Worm (Caenorhabditis elegans) whole organism, L4 larva: Measurements from ENCODE around the gene lips-7.

ENCODE experiments used
- F10B5.3 ChIP-seq: sonication (generic microtip); optimal IDR thresholded peaks from 2 replicates; lab custom pipeline; 2016; ENCODE audit warnings: mild to moderate bottlenecking, missing genetic modification characterization, missing compliant biosample characterization
- F44E2.7 ChIP-seq: fragments of 200-800 bp; sonication (Bioruptor generic); IDR thresholded peaks from 2 replicates; pipeline ENCODE4 v2.1.2; 2022; ENCODE audit warnings: missing genetic modification characterization, missing compliant biosample characterization
- R02D3.7 ChIP-seq: fragments of 150-350 bp; sonication (generic microtip); optimal IDR thresholded peaks from 3 replicates; lab custom pipeline; 2014; ENCODE audit warnings: missing biosample characterization, missing genetic modification characterization
- T26A8.4 ChIP-seq: fragments of 200-800 bp; sonication (Bioruptor generic); IDR thresholded peaks from 2 replicates; pipeline ENCODE4 v1.3.6; 2022; ENCODE audit warnings: missing genetic modification characterization, missing compliant biosample characterization
- Y105C5A.15 ChIP-seq: fragments of 200-800 bp; sonication (Bioruptor generic); IDR thresholded peaks from 2 replicates; pipeline ENCODE4 v1.3.6; 2022; ENCODE audit warnings: missing genetic modification characterization, missing compliant biosample characterization
- Y48G9A.11 ChIP-seq: fragments of 200-800 bp; sonication (Bioruptor generic); IDR thresholded peaks from 2 replicates; pipeline ENCODE4 v1.3.6; 2022; ENCODE audit warnings: missing genetic modification reagents, missing genetic modification characterization, missing compliant biosample characterization
- Y5F2A.4 ChIP-seq: fragments of 200-800 bp; sonication (Bioruptor generic); optimal IDR thresholded peaks from 2 replicates; lab custom pipeline; 2018; ENCODE audit warnings: mild to moderate bottlenecking, missing genetic modification characterization, missing compliant biosample characterization
- ZK337.2 ChIP-seq: fragments of 200-800 bp; sonication (Bioruptor generic); IDR thresholded peaks from 2 replicates; pipeline ENCODE4 v1.3.6; 2022; ENCODE audit warnings: missing genetic modification reagents, missing genetic modification characterization, missing compliant biosample characterization
- ceh-20 ChIP-seq: fragments of 200-800 bp; sonication (Bioruptor generic); IDR thresholded peaks from 2 replicates; pipeline ENCODE4 v1.3.6; 2022; ENCODE audit warnings: missing genetic modification reagents, missing genetic modification characterization, missing compliant biosample characterization
- ceh-28 ChIP-seq: fragments of 150-350 bp; optimal IDR thresholded peaks from 2 replicates; lab custom pipeline; 2014; ENCODE audit warnings: missing biosample characterization, missing genetic modification reagents, missing genetic modification characterization
- ceh-32 ChIP-seq: sonication (generic microtip); optimal IDR thresholded peaks from 2 replicates; lab custom pipeline; 2016; ENCODE audit warnings: mild to moderate bottlenecking, missing genetic modification characterization, missing compliant biosample characterization; ENCODE audit not compliant: poor library complexity
- ceh-44 ChIP-seq: fragments of 200-800 bp; sonication (Bioruptor generic); IDR thresholded peaks from 2 replicates; pipeline ENCODE4 v1.3.6; 2022; ENCODE audit warnings: missing genetic modification reagents, missing genetic modification characterization, missing compliant biosample characterization
- daf-19 ChIP-seq: fragments of 200-800 bp; sonication (Bioruptor generic); conservative IDR thresholded peaks from 2 replicates; pipeline ENCODE4 v1.3.6; 2022; ENCODE audit warnings: missing genetic modification characterization, missing compliant biosample characterization
- dpl-1 ChIP-seq: fragments of 150-350 bp; optimal IDR thresholded peaks from 2 replicates; lab custom pipeline; 2014; ENCODE audit warnings: missing biosample characterization, missing genetic modification reagents, missing genetic modification characterization
- dve-1 ChIP-seq: sonication (generic microtip); optimal IDR thresholded peaks from 2 replicates; lab custom pipeline; 2017; ENCODE audit warnings: antibody characterized with exemption, mild to moderate bottlenecking, missing genetic modification characterization, missing compliant biosample characterization; ENCODE audit not compliant: insufficient read depth
- egl-27 ChIP-seq: sonication (generic microtip); optimal IDR thresholded peaks from 3 replicates; lab custom pipeline; 2017; ENCODE audit warnings: missing biosample characterization, missing genetic modification reagents, missing genetic modification characterization
- fkh-10 ChIP-seq: fragments of 150-350 bp; optimal IDR thresholded peaks from 2 replicates; lab custom pipeline; 2014; ENCODE audit warnings: missing biosample characterization, missing genetic modification reagents, missing genetic modification characterization
- hif-1 ChIP-seq, 2 experiments: sonication (generic microtip); optimal IDR thresholded peaks; 2 replicates each; lab custom pipeline; 2016 to 2017; ENCODE audit warnings: missing compliant biosample characterization in 2 of 2, missing genetic modification characterization in 2 of 2, missing genetic modification reagents in 2 of 2, missing genotype in 2 of 2, mild to moderate bottlenecking in 1 of 2
- hlh-11 ChIP-seq: fragments of 200-800 bp; sonication (Bioruptor generic); optimal IDR thresholded peaks from 2 replicates; lab custom pipeline; 2018; ENCODE audit warnings: mild to moderate bottlenecking, missing genetic modification characterization, missing compliant biosample characterization
- jun-1 ChIP-seq: fragments of 150-350 bp; optimal IDR thresholded peaks from 2 replicates; lab custom pipeline; 2014; ENCODE audit warnings: missing biosample characterization, missing genetic modification reagents, missing genetic modification characterization
- lim-7 ChIP-seq: fragments of 200-800 bp; sonication (Bioruptor generic); IDR thresholded peaks from 2 replicates; pipeline ENCODE4 v1.3.6; 2022; ENCODE audit warnings: missing genetic modification characterization, missing compliant biosample characterization
- lin-13 ChIP-seq: fragments of 150-350 bp; optimal IDR thresholded peaks from 2 replicates; lab custom pipeline; 2014; ENCODE audit warnings: missing biosample characterization, missing genetic modification reagents, missing genetic modification characterization
- lin-15B ChIP-seq: fragments of 150-350 bp; sonication (generic microtip); optimal IDR thresholded peaks from 3 replicates; lab custom pipeline; 2014; ENCODE audit warnings: missing biosample characterization, missing genetic modification characterization
- lin-38 ChIP-seq: fragments of 200-800 bp; sonication (Bioruptor generic); IDR thresholded peaks from 2 replicates; pipeline ENCODE4 v1.3.6; 2022; ENCODE audit warnings: missing genetic modification reagents, missing genetic modification characterization, missing compliant biosample characterization
- lin-39 ChIP-seq: fragments of 150-350 bp; optimal IDR thresholded peaks from 2 replicates; lab custom pipeline; 2014; ENCODE audit warnings: missing biosample characterization, missing genetic modification reagents, missing genetic modification characterization
- lsy-2 ChIP-seq, 2 experiments: fragments of 150-350 bp in 1 of 2; sonication (generic microtip) in 1 of 2; optimal IDR thresholded peaks; 2 replicates each; lab custom pipeline; 2014 to 2017; ENCODE audit warnings: missing biosample characterization in 2 of 2, missing genetic modification characterization in 2 of 2
- mdt-29 ChIP-seq: fragments of 200-800 bp; sonication (Bioruptor generic); IDR thresholded peaks from 2 replicates; pipeline ENCODE4 v1.3.6; 2022; ENCODE audit warnings: missing genetic modification reagents, missing genetic modification characterization, missing compliant biosample characterization
- mep-1 ChIP-seq: fragments of 150-350 bp; sonication (generic microtip); optimal IDR thresholded peaks from 3 replicates; lab custom pipeline; 2014; ENCODE audit warnings: missing biosample characterization, missing genetic modification characterization
- mxl-2 ChIP-seq: fragments of 200-800 bp; sonication (Bioruptor generic); conservative IDR thresholded peaks from 2 replicates; pipeline ENCODE4 v1.3.6; 2022; ENCODE audit warnings: missing genetic modification reagents, missing genetic modification characterization, missing compliant biosample characterization
- nhr-11 ChIP-seq: fragments of 150-350 bp; optimal IDR thresholded peaks from 2 replicates; lab custom pipeline; 2014; ENCODE audit warnings: missing biosample characterization, missing genetic modification characterization
- nhr-237 ChIP-seq: sonication (generic microtip); optimal IDR thresholded peaks from 2 replicates; lab custom pipeline; 2017; ENCODE audit warnings: missing biosample characterization, missing genetic modification characterization
- nhr-42 ChIP-seq: fragments of 200-800 bp; sonication (Bioruptor generic); IDR thresholded peaks from 2 replicates; pipeline ENCODE4 v1.3.6; 2022; ENCODE audit warnings: missing genetic modification characterization, missing compliant biosample characterization
- php-3 ChIP-seq: fragments of 200-800 bp; sonication (Bioruptor generic); IDR thresholded peaks from 2 replicates; pipeline ENCODE4 v1.3.6; 2022; ENCODE audit warnings: missing genetic modification reagents, missing genetic modification characterization, missing compliant biosample characterization
- sdz-12 ChIP-seq: fragments of 200-800 bp; sonication (Bioruptor generic); optimal IDR thresholded peaks from 2 replicates; lab custom pipeline; 2018; ENCODE audit warnings: mild to moderate bottlenecking, missing genetic modification characterization, missing compliant biosample characterization
- set-16 ChIP-seq: fragments of 200-800 bp; sonication (Bioruptor generic); IDR thresholded peaks from 2 replicates; pipeline ENCODE4 v1.3.6; 2022; ENCODE audit warnings: missing genetic modification reagents, missing genetic modification characterization, missing compliant biosample characterization
- skn-1 ChIP-seq: fragments of 150-350 bp; optimal IDR thresholded peaks from 2 replicates; lab custom pipeline; 2014; ENCODE audit warnings: missing biosample characterization, missing genetic modification characterization
- tra-1 ChIP-seq: fragments of 200-800 bp; sonication (Bioruptor generic); IDR thresholded peaks from 2 replicates; pipeline ENCODE4 v1.3.6; 2022; ENCODE audit warnings: missing genetic modification reagents, missing genetic modification characterization, missing compliant biosample characterization
- unc-130 ChIP-seq: sonication (generic microtip); optimal IDR thresholded peaks from 2 replicates; lab custom pipeline; 2016; ENCODE audit warnings: missing genetic modification reagents, missing genetic modification characterization, missing compliant biosample characterization
- unc-39 ChIP-seq: sonication (generic microtip); optimal IDR thresholded peaks from 2 replicates; lab custom pipeline; 2017; ENCODE audit warnings: missing biosample characterization, missing genetic modification characterization
- vab-7 ChIP-seq: fragments of 200-800 bp; sonication (Bioruptor generic); IDR thresholded peaks from 2 replicates; pipeline ENCODE4 v1.3.6; 2022; ENCODE audit warnings: missing genetic modification reagents, missing genetic modification characterization, missing compliant biosample characterization
- zfp-2 ChIP-seq: sonication (generic microtip); optimal IDR thresholded peaks from 2 replicates; lab custom pipeline; 2016; ENCODE audit warnings: mild to moderate bottlenecking, missing genetic modification characterization, missing compliant biosample characterization
- zip-11 ChIP-seq: fragments of 200-800 bp; sonication (Bioruptor generic); IDR thresholded peaks from 2 replicates; pipeline ENCODE4 v1.3.6; 2022; ENCODE audit warnings: missing genetic modification characterization, missing compliant biosample characterization

Gene lips-7

DNA sequence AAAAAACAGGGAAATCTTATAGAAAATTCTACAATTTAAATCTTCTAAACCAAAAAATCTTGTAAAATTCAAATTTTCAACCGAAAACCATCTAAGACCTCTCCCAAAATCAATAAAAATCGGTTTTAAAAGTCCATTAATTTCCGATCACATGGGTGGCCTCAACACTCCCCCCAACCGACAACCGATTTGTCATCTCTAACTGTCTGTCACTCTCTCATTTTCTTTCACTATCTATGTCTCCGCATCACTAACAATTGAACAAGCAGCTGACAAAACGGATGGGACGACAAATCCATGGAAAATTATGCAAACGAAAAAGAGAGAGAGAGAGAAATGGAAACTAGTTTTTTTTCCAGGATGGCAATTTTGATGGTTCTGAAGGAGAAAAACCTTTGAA, 51.3 kb downstream of the lips-7 start (continued):
- TF ChIP-seq hif-1 (tag; optimal IDR thresholded peaks at IDR 0.05; lab: Kevin White, UChicago) (no peak), lin-39 (no peak), daf-19 (GFP tag; lab: Robert Waterston, UW) (no peak), nhr-42 (no peak), T26A8.4 (GFP tag; lab: Robert Waterston, UW) (no peak), ZK337.2 (GFP tag; lab: Robert Waterston, UW) (no peak), R02D3.7 (tag; lab: Kevin White, UChicago) (no peak), unc-39 (tag; lab: Kevin White, UChicago) (no peak), nhr-11 (tag; lab: Kevin White, UChicago) (no peak), F10B5.3 (tag; lab: Kevin White, UChicago) (no peak), set-16 (GFP tag; lab: Robert Waterston, UW) (no peak), lin-15B (no peak), lin-38 (no peak), ceh-20 (GFP tag; lab: Robert Waterston, UW) (no peak), ceh-32 (tag; lab: Kevin White, UChicago) (no peak), jun-1 (tag; lab: Kevin White, UChicago) (no peak), unc-130 (GFP tag; lab: Kevin White, UChicago) (no peak), mep-1 (tag; lab: Kevin White, UChicago) (peak; percentile 72), fkh-10 (GFP tag; lab: Kevin White, UChicago) (no peak), Y105C5A.15 (no peak), ceh-28 (no peak), dpl-1 (GFP tag; lab: Kevin White, UChicago) (peak; percentile 19), ceh-44 (GFP tag; lab: Robert Waterston, UW) (no peak), tra-1 (GFP tag; lab: Robert Waterston, UW) (no peak), zfp-2 (tag; lab: Kevin White, UChicago) (no peak), Y48G9A.11 (GFP tag; lab: Robert Waterston, UW) (no peak), hlh-11 (tag; lab: Kevin White, UChicago) (peak; percentile 88), lin-13 (peak; percentile 55), nhr-237 (tag; lab: Kevin White, UChicago) (no peak), Y5F2A.4 (no peak), lsy-2 (tag; optimal IDR thresholded peaks at IDR 0.05; lab: Kevin White, UChicago) (peak in 1 of 2 experiments; percentile 68), egl-27 (no peak), skn-1 (tag; lab: Kevin White, UChicago) (no peak), mxl-2 (no peak), vab-7 (GFP tag; lab: Robert Waterston, UW) (no peak), F44E2.7 (GFP tag; lab: Robert Waterston, UW) (no peak), mdt-29 (GFP tag; lab: Robert Waterston, UW) (no peak), php-3 (GFP tag; lab: Robert Waterston, UW) (no peak), sdz-12 (no peak), lim-7 (GFP tag; lab: Robert Waterston, UW) (no peak), dve-1 (tag; lab: Kevin White, UChicago) (peak; percentile 45), zip-11 (GFP tag; lab: Robert Waterston, UW) (no peak)
